Worm (Caenorhabditis elegans) whole organism, early embryonic: ENCODE measurements around the gene C18A3.11.

Source experiments
- aly-1 ChIP-seq: sonication (generic microtip); optimal IDR thresholded peaks from 2 replicates; lab custom pipeline; 2016; ENCODE audit warnings: missing genetic modification characterization, missing compliant biosample characterization
- tbx-37 ChIP-seq: fragments of 200-800 bp; sonication (Bioruptor generic); conservative IDR thresholded peaks from 2 replicates; pipeline ENCODE4 v1.3.6; 2022; ENCODE audit warnings: missing genetic modification reagents, missing genetic modification characterization, missing compliant biosample characterization

DNA sequence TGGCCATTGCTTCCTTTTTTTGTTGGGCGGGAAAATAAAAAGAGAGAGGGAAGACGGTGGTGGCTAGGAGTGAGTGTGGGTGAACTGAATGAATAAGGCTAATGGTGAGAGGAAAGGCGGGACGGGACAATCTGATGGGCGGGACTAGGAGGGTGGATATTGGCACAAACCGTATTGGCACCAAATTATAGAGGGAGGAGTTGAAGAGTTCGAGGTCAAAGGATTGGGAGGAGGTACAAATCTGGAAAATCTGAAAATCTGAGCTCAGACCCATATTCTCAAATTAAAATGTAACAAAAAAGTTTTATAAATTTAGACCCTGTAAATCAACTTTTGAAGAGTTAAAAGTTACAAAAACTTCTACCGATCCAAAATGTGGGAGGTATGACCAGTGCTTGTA is 8.0 kb downstream of the C18A3.11 start, which contains the start of gene hlh-14:
- TF ChIP-seq tbx-37 (GFP tag; lab: Robert Waterston, UW) (no peak), aly-1 (tag; lab: Kevin White, UChicago) (no peak)
